Worm (Caenorhabditis elegans) whole organism, midembryonic: ENCODE measurements around the gene ZC196.4.

Experiments used
- T22C8.4 ChIP-seq: fragments of 200-800 bp; sonication (Bioruptor generic); IDR thresholded peaks from 2 replicates; pipeline ENCODE4 v1.3.6; 2022; ENCODE audit warnings: missing genetic modification characterization, missing compliant biosample characterization
- cog-1 ChIP-seq: sonication (generic microtip); optimal IDR thresholded peaks from 2 replicates; lab custom pipeline; 2016; ENCODE audit warnings: missing genetic modification characterization, missing compliant biosample characterization
- flt-1 ChIP-seq: fragments of 200-800 bp; sonication (Bioruptor generic); IDR thresholded peaks from 2 replicates; pipeline ENCODE4 v1.3.6; 2022; ENCODE audit warnings: missing genetic modification characterization, missing compliant biosample characterization
- klf-2 ChIP-seq: fragments of 200-800 bp; sonication (Bioruptor generic); conservative IDR thresholded peaks from 2 replicates; pipeline ENCODE4 v1.3.6; 2022; ENCODE audit warnings: missing genetic modification reagents, missing genetic modification characterization, missing compliant biosample characterization
- med-1 ChIP-seq: sonication (generic microtip); optimal IDR thresholded peaks from 2 replicates; lab custom pipeline; 2017; ENCODE audit warnings: missing genetic modification characterization, mild to moderate bottlenecking, missing compliant biosample characterization, antibody characterized with exemption, missing genetic modification reagents; ENCODE audit not compliant: insufficient read depth
- ref-1 ChIP-seq: fragments of 200-800 bp; sonication (Bioruptor generic); conservative IDR thresholded peaks from 2 replicates; pipeline ENCODE4 v1.3.6; 2022; ENCODE audit warnings: missing genetic modification reagents, missing genetic modification characterization, missing compliant biosample characterization
- tab-1 ChIP-seq: fragments of 200-800 bp; sonication (Bioruptor generic); IDR thresholded peaks from 2 replicates; pipeline ENCODE4 v1.3.6; 2022; ENCODE audit warnings: missing genetic modification characterization, missing compliant biosample characterization
- ztf-23 ChIP-seq: fragments of 200-800 bp; sonication (Bioruptor generic); IDR thresholded peaks from 2 replicates; pipeline ENCODE4 v1.3.6; 2022; ENCODE audit warnings: missing genetic modification reagents, missing genetic modification characterization, missing compliant biosample characterization
- ztf-29 ChIP-seq: fragments of 200-800 bp; sonication (Bioruptor generic); IDR thresholded peaks from 2 replicates; pipeline ENCODE4 v1.3.6; 2022; ENCODE audit warnings: missing genetic modification reagents, missing genetic modification characterization, missing compliant biosample characterization

Gene ZC196.4

ce11 chrV:8727077-8727476, 5.8 kb upstream of the ZC196.4 start, which contains the start of gene ZC196.9:
TSS of gene ZC196.9 (minus strand) at chrV:8727177.
- TF ChIP-seq ref-1 (no peak), ztf-29 (no peak), tab-1 (GFP tag; lab: Robert Waterston, UW) (no peak), flt-1 (GFP tag; lab: Robert Waterston, UW) (no peak), klf-2 (GFP tag; lab: Robert Waterston, UW) (no peak), med-1 (GFP tag; lab: Kevin White, UChicago) (no peak), ztf-23 (GFP tag; lab: Robert Waterston, UW) (no peak), T22C8.4 (GFP tag; lab: Robert Waterston, UW) (no peak), cog-1 (no peak)

- no peak for TF ChIP-seq flt-1 (GFP tag; lab: Robert Waterston, UW)
Observed at ce11 chrV:8729100-8729499, 3.8 kb upstream of the ZC196.4 start, which contains the start of gene ZC196.5. TSS of gene ZC196.5 (plus strand) at chrV:8729400.

- TF ChIP-seq ztf-23 (GFP tag; lab: Robert Waterston, UW) = no peak
- no peak for TF ChIP-seq tab-1 (GFP tag; lab: Robert Waterston, UW)
- no peak for TF ChIP-seq T22C8.4 (GFP tag; lab: Robert Waterston, UW)
- no peak for TF ChIP-seq cog-1
- no peak for TF ChIP-seq ref-1
- no peak for TF ChIP-seq med-1 (GFP tag; lab: Kevin White, UChicago)
- no peak for TF ChIP-seq ztf-29
- no peak for TF ChIP-seq flt-1 (GFP tag; lab: Robert Waterston, UW)
Observed at ce11 chrV:8730991-8731390, 1.9 kb upstream of the ZC196.4 start.

- TF ChIP-seq klf-2 (GFP tag; lab: Robert Waterston, UW) (no peak), flt-1 (GFP tag; lab: Robert Waterston, UW) (no peak), med-1 (GFP tag; lab: Kevin White, UChicago) (no peak), ref-1 (no peak), tab-1 (GFP tag; lab: Robert Waterston, UW) (no peak), T22C8.4 (GFP tag; lab: Robert Waterston, UW) (no peak)
Observed at ce11 chrV:8736369-8736768, 3.5 kb downstream of the ZC196.4 start, which contains the start of gene ZC196.3. TSS of gene ZC196.3 (plus strand) at chrV:8736669.

- TF ChIP-seq cog-1 (no peak), ref-1 (no peak), T22C8.4 (GFP tag; lab: Robert Waterston, UW) (no peak), tab-1 (GFP tag; lab: Robert Waterston, UW) (no peak), ztf-23 (GFP tag; lab: Robert Waterston, UW) (no peak), klf-2 (GFP tag; lab: Robert Waterston, UW) (no peak), flt-1 (GFP tag; lab: Robert Waterston, UW) (no peak), med-1 (GFP tag; lab: Kevin White, UChicago) (no peak), ztf-29 (no peak)
Observed at ce11 chrV:8739136-8739535, 6.2 kb downstream of the ZC196.4 start, which contains the start of gene ZC196.2. TSS of gene ZC196.2 (plus strand) at chrV:8739436.

- TF ChIP-seq ztf-29 (no peak), cog-1 (no peak), med-1 (GFP tag; lab: Kevin White, UChicago) (no peak), ztf-23 (GFP tag; lab: Robert Waterston, UW) (no peak), flt-1 (GFP tag; lab: Robert Waterston, UW) (no peak), ref-1 (no peak), T22C8.4 (GFP tag; lab: Robert Waterston, UW) (no peak), tab-1 (GFP tag; lab: Robert Waterston, UW) (no peak)
Observed at ce11 chrV:8745858-8746257, 13.0 kb downstream of the ZC196.4 start, which contains the start of gene B0507.6. TSS of gene B0507.6 (plus strand) at chrV:8746158.

ce11 chrV:8753395-8753794, 20.5 kb downstream of the ZC196.4 start, which contains the start of gene B0507.5:
TSS of gene B0507.5 (plus strand) at chrV:8753695.
- TF ChIP-seq ztf-23 (GFP tag; lab: Robert Waterston, UW) (no peak), ref-1 (no peak), klf-2 (GFP tag; lab: Robert Waterston, UW) (no peak), med-1 (GFP tag; lab: Kevin White, UChicago) (no peak), ztf-29 (no peak), flt-1 (GFP tag; lab: Robert Waterston, UW) (no peak), cog-1 (no peak), T22C8.4 (GFP tag; lab: Robert Waterston, UW) (no peak), tab-1 (GFP tag; lab: Robert Waterston, UW) (no peak)

- TF ChIP-seq cog-1 (no peak), klf-2 (GFP tag; lab: Robert Waterston, UW) (no peak), ref-1 (no peak), flt-1 (GFP tag; lab: Robert Waterston, UW) (no peak), med-1 (GFP tag; lab: Kevin White, UChicago) (no peak), T22C8.4 (GFP tag; lab: Robert Waterston, UW) (no peak), ztf-23 (GFP tag; lab: Robert Waterston, UW) (no peak), tab-1 (GFP tag; lab: Robert Waterston, UW) (no peak), ztf-29 (no peak)
Observed at ce11 chrV:8754670-8755069, 21.8 kb downstream of the ZC196.4 start, which contains the start of gene B0507.4. TSS of gene B0507.4 (plus strand) at chrV:8754970.

ce11 chrV:8758618-8759017, 25.7 kb downstream of the ZC196.4 start, which contains the start of gene B0507.7:
TSS of gene B0507.7 (minus strand) at chrV:8758718.
- TF ChIP-seq ref-1 (no peak), T22C8.4 (GFP tag; lab: Robert Waterston, UW) (no peak), med-1 (GFP tag; lab: Kevin White, UChicago) (no peak), klf-2 (GFP tag; lab: Robert Waterston, UW) (no peak), tab-1 (GFP tag; lab: Robert Waterston, UW) (no peak), flt-1 (GFP tag; lab: Robert Waterston, UW) (no peak), ztf-23 (GFP tag; lab: Robert Waterston, UW) (no peak), cog-1 (no peak), ztf-29 (no peak)

- no peak for TF ChIP-seq med-1 (GFP tag; lab: Kevin White, UChicago)
- no peak for TF ChIP-seq ztf-29
- no peak for TF ChIP-seq cog-1
- no peak for TF ChIP-seq ref-1
- no peak for TF ChIP-seq klf-2 (GFP tag; lab: Robert Waterston, UW)
- no peak for TF ChIP-seq tab-1 (GFP tag; lab: Robert Waterston, UW)
- no peak for TF ChIP-seq T22C8.4 (GFP tag; lab: Robert Waterston, UW)
- no peak for TF ChIP-seq flt-1 (GFP tag; lab: Robert Waterston, UW)
- no peak for TF ChIP-seq ztf-23 (GFP tag; lab: Robert Waterston, UW)
Observed at ce11 chrV:8760416-8760815, 27.5 kb downstream of the ZC196.4 start, which contains the start of gene ddn-1. TSS of gene ddn-1 (minus strand) at chrV:8760516.
